Worm (Caenorhabditis elegans) whole organism, L1 larva: Measurements from ENCODE around the gene F46C5.6.

Experiments
- C04F5.9 ChIP-seq: sonication (generic microtip); optimal IDR thresholded peaks from 2 replicates; lab custom pipeline; 2016; ENCODE audit warnings: missing genetic modification characterization, missing compliant biosample characterization
- C16A3.4 ChIP-seq: fragments of 150-350 bp; optimal IDR thresholded peaks from 2 replicates; lab custom pipeline; 2014; ENCODE audit warnings: missing biosample characterization, missing genetic modification characterization
- alr-1 ChIP-seq: fragments of 200-800 bp; sonication (Bioruptor generic); optimal IDR thresholded peaks from 2 replicates; lab custom pipeline; 2018; ENCODE audit warnings: borderline replicate concordance, mild to moderate bottlenecking, missing genetic modification characterization, missing compliant biosample characterization
- ama-1 ChIP-seq: fragments of 150-350 bp; optimal IDR thresholded peaks from 2 replicates; lab custom pipeline; 2014
- blmp-1 ChIP-seq: fragments of 150-350 bp; optimal IDR thresholded peaks from 2 replicates; lab custom pipeline; 2014; ENCODE audit warnings: missing biosample characterization, missing genetic modification characterization
- ceh-8 ChIP-seq: fragments of 200-800 bp; sonication (Bioruptor generic); optimal IDR thresholded peaks from 2 replicates; lab custom pipeline; 2018; ENCODE audit warnings: mild to moderate bottlenecking, missing genetic modification characterization, moderate library complexity, missing compliant biosample characterization
- ceh-90 ChIP-seq: sonication (generic microtip); optimal IDR thresholded peaks from 2 replicates; lab custom pipeline; 2016; ENCODE audit warnings: missing genetic modification characterization, missing compliant biosample characterization
- dpl-1 ChIP-seq, 3 experiments: fragments of 150-350 bp in 2 of 3; sonication (generic microtip) in 1 of 3; optimal IDR thresholded peaks; 2 replicates each; lab custom pipeline; 2014 to 2017; ENCODE audit warnings: missing biosample characterization in 3 of 3, missing genetic modification characterization in 3 of 3, missing genetic modification reagents in 3 of 3
- dsc-1 ChIP-seq: sonication (generic microtip); optimal IDR thresholded peaks from 2 replicates; lab custom pipeline; 2016; ENCODE audit warnings: mild to moderate bottlenecking, missing genetic modification characterization, missing compliant biosample characterization
- efl-1 ChIP-seq, 4 experiments: fragments of 150-350 bp; optimal IDR thresholded peaks in 3 of 4; peaks in 1 of 4; 1 replicate in 1 of 4; 2 replicates in 3 of 4; lab custom pipeline; 2014; ENCODE audit warnings: missing biosample characterization in 2 of 4, missing genetic modification characterization in 2 of 4, missing genetic modification reagents in 2 of 4
- elt-3 ChIP-seq, 6 experiments: fragments of 150-350 bp in 1 of 6; sonication (generic microtip); optimal IDR thresholded peaks; 2 replicates each; lab custom pipeline; 2017 to 2018; ENCODE audit warnings: missing biosample characterization in 6 of 6, missing genetic modification characterization in 6 of 6, inconsistent platforms in 1 of 6
- fkh-10 ChIP-seq: sonication (generic microtip); optimal IDR thresholded peaks from 2 replicates; lab custom pipeline; 2017; ENCODE audit warnings: missing biosample characterization, missing genetic modification reagents, missing genetic modification characterization
- hlh-4 ChIP-seq: sonication (generic microtip); optimal IDR thresholded peaks from 2 replicates; lab custom pipeline; 2016; ENCODE audit warnings: mild to moderate bottlenecking, missing genetic modification characterization, missing compliant biosample characterization
- irx-1 ChIP-seq: sonication (generic microtip); optimal IDR thresholded peaks from 2 replicates; lab custom pipeline; 2016; ENCODE audit warnings: missing genetic modification characterization, missing compliant biosample characterization
- isw-1 ChIP-seq: fragments of 200-800 bp; sonication (Bioruptor generic); IDR thresholded peaks from 2 replicates; pipeline ENCODE4 v1.3.6; 2022; ENCODE audit warnings: missing genetic modification characterization, missing compliant biosample characterization
- lin-13 ChIP-seq: fragments of 150-350 bp; optimal IDR thresholded peaks from 2 replicates; lab custom pipeline; 2014; ENCODE audit warnings: missing biosample characterization, missing genetic modification reagents, missing genetic modification characterization
- lin-14 ChIP-seq: fragments of 200-800 bp; sonication (Bioruptor generic); optimal IDR thresholded peaks from 2 replicates; lab custom pipeline; 2018; ENCODE audit warnings: mild to moderate bottlenecking, missing genetic modification characterization, moderate library complexity, missing compliant biosample characterization
- lin-35 ChIP-seq, 2 experiments: fragments of 150-350 bp; optimal IDR thresholded peaks; 2 replicates each; lab custom pipeline; 2014; ENCODE audit warnings: missing biosample characterization in 2 of 2, missing genetic modification characterization in 2 of 2, missing genetic modification reagents in 2 of 2
- mef-2 ChIP-seq: fragments of 150-350 bp; optimal IDR thresholded peaks from 2 replicates; lab custom pipeline; 2014; ENCODE audit warnings: missing biosample characterization, missing genetic modification characterization
- mep-1 ChIP-seq: fragments of 150-350 bp; optimal IDR thresholded peaks from 2 replicates; lab custom pipeline; 2014; ENCODE audit warnings: missing biosample characterization, missing genetic modification characterization
- nhr-12 ChIP-seq: sonication (generic microtip); optimal IDR thresholded peaks from 2 replicates; lab custom pipeline; 2017; ENCODE audit warnings: missing biosample characterization, missing genetic modification characterization
- nhr-19 ChIP-seq: fragments of 200-800 bp; sonication (Bioruptor generic); conservative IDR thresholded peaks from 2 replicates; pipeline ENCODE4 v1.3.6; 2022; ENCODE audit warnings: missing genetic modification characterization, missing compliant biosample characterization
- nhr-20 ChIP-seq: sonication (generic microtip); optimal IDR thresholded peaks from 2 replicates; lab custom pipeline; 2016; ENCODE audit warnings: mild to moderate bottlenecking, missing genetic modification characterization, missing compliant biosample characterization
- nhr-237 ChIP-seq: fragments of 150-350 bp; optimal IDR thresholded peaks from 2 replicates; lab custom pipeline; 2014; ENCODE audit warnings: missing biosample characterization, missing genetic modification characterization
- nhr-47 ChIP-seq: sonication (generic microtip); optimal IDR thresholded peaks from 2 replicates; lab custom pipeline; 2016; ENCODE audit warnings: mild to moderate bottlenecking, missing genetic modification characterization, moderate library complexity, missing compliant biosample characterization
- nhr-71 ChIP-seq: sonication (generic microtip); optimal IDR thresholded peaks from 2 replicates; lab custom pipeline; 2016; ENCODE audit warnings: mild to moderate bottlenecking, missing genetic modification characterization, moderate library complexity, missing compliant biosample characterization
- nhr-77 ChIP-seq: fragments of 150-350 bp; optimal IDR thresholded peaks from 2 replicates; lab custom pipeline; 2014; ENCODE audit warnings: missing biosample characterization, missing genetic modification characterization
- nhr-85 ChIP-seq: sonication (generic microtip); peaks from one replicate; lab custom pipeline; 2016; ENCODE audit warnings: missing genetic modification characterization, inconsistent platforms, missing compliant biosample characterization
- rnt-1 ChIP-seq: sonication (generic microtip); optimal IDR thresholded peaks from 2 replicates; lab custom pipeline; 2016; ENCODE audit warnings: mild to moderate bottlenecking, missing genetic modification characterization, moderate library complexity, missing compliant biosample characterization
- snu-23 ChIP-seq: sonication (generic microtip); optimal IDR thresholded peaks from 2 replicates; lab custom pipeline; 2016; ENCODE audit warnings: missing genetic modification characterization, missing compliant biosample characterization
- unc-98 ChIP-seq: fragments of 200-800 bp; sonication (Bioruptor generic); IDR thresholded peaks from 2 replicates; pipeline ENCODE4 v1.3.6; 2022; ENCODE audit warnings: missing genetic modification characterization, missing compliant biosample characterization
- zag-1 ChIP-seq: fragments of 150-350 bp; optimal IDR thresholded peaks from 2 replicates; lab custom pipeline; 2014; ENCODE audit warnings: missing biosample characterization, missing genetic modification characterization

Gene F46C5.6

DNA sequence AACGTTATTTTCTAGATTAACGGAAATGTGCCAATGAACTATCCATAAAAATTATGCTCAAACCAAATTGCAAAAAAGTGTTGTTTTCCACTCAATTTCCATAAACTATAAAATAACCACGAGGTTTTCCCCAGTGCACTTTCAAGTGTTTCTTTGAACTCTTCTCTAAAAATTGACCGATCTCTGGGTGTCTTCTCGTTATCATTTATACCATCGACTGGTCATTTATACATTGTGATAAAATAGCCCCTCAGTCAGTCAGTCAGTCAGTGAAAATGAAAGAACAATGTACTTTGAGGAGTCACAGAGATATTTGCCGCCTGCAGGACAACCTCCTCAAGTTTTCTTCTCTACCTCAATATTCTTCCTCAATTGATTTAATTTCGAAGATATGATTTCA lies 1.6 kb upstream of the F46C5.6 start:
- TF ChIP-seq lin-14 (GFP tag; lab: Kevin White, UChicago), result peak; percentile 45
- no peak for TF ChIP-seq lin-13
- peak in 1 of 6 experiments; percentile 38 for TF ChIP-seq elt-3 (tag; optimal IDR thresholded peaks at IDR 0.05; lab: Kevin White, UChicago)
- TF ChIP-seq nhr-12 (tag; lab: Kevin White, UChicago), result no peak
- peak in 1 of 2 experiments; percentile 16 for TF ChIP-seq lin-35 (GFP tag; optimal IDR thresholded peaks at IDR 0.05; lab: Kevin White, UChicago)
- TF ChIP-seq snu-23 (GFP tag; lab: Kevin White, UChicago), result peak; percentile 22
- no peak for TF ChIP-seq unc-98
- peak; percentile 73 for TF ChIP-seq nhr-85
- TF ChIP-seq nhr-71 (tag; lab: Kevin White, UChicago), result peak; percentile 9
- peak; percentile 45 for TF ChIP-seq blmp-1
- no peak for TF ChIP-seq efl-1 (optimal IDR thresholded peaks at IDR 0.05; lab: Kevin White, UChicago)
- TF ChIP-seq efl-1 (GFP tag; optimal IDR thresholded peaks at IDR 0.05 in 1 of 2; lab: Kevin White, UChicago), result peak in 1 of 2 experiments; percentile 0
- no peak; the same call in 1 of the 2 replicates for TF ChIP-seq nhr-19 (GFP tag; lab: Robert Waterston, UW)
- peak; percentile 30 for TF ChIP-seq nhr-20

DNA sequence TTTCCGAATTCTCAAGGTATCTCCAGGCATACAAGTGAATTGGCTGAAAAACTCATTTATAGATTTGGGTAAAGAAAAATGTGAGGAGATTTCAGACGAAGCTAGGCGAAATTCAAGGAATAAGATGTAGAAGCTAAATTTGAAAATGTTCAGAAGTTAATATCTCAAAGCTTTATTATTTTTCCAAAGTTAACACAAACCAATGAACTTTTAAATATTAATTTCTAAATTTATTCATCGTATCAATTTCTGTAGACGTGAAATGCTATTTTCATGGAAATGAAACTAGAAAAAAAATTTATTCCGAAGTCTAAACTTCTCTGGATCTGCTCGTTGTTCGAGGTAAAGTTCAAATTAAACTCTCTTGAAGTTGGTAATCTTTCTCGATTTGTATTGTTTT lies 983 bp upstream of the F46C5.6 start, which contains the start of gene agxt-1:
Gene agxt-1, plus strand, starts transcription at position 301 of the 400 bp plus-strand sequence.
- TF ChIP-seq ceh-8 (GFP tag; lab: Kevin White, UChicago) (no peak), rnt-1 (tag; lab: Kevin White, UChicago) (no peak), unc-98 (no peak), mep-1 (tag; lab: Kevin White, UChicago) (no peak), alr-1 (tag; lab: Kevin White, UChicago) (no peak), efl-1 (optimal IDR thresholded peaks at IDR 0.05; lab: Kevin White, UChicago) (no peak), efl-1 (GFP tag; optimal IDR thresholded peaks at IDR 0.05 in 1 of 2; lab: Kevin White, UChicago) (no peak), mef-2 (no peak), C04F5.9 (no peak), dsc-1 (tag; lab: Kevin White, UChicago) (no peak), irx-1 (tag; lab: Kevin White, UChicago) (no peak), nhr-77 (tag; lab: Kevin White, UChicago) (no peak), ama-1 (lab: Kevin White, UChicago) (no peak), nhr-237 (tag; lab: Kevin White, UChicago) (no peak)
- TF ChIP-seq, all 84 proteins: peak for 0

DNA sequence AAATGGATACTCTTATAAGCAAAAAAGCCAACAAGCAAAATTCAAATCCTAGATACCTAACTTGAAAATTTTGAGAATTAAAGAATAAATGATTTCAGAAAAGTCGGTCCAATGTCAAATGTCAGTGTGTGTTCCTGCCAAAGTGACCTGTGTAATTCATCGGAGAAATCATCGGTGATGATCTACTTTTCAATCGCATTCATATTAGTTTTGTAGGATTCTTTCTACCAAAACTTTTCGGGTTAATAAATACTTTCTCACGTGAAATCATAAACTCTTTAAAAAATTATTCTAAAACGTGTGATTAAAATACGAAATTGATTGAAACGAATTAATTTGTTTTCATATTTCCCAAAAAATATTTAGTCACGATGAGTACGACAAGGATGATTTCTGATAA lies 5.3 kb downstream of the F46C5.6 start, which contains the start of gene F46C5.7:
Gene F46C5.7, plus strand, starts transcription at position 301 of the 400 bp plus-strand sequence.
- no peak for TF ChIP-seq ceh-90 (tag; lab: Kevin White, UChicago)
- TF ChIP-seq dsc-1 (tag; lab: Kevin White, UChicago), result no peak
- no peak for TF ChIP-seq isw-1
- TF ChIP-seq lin-13, result no peak
- TF ChIP-seq dpl-1 (GFP tag; optimal IDR thresholded peaks at IDR 0.05; lab: Kevin White, UChicago), result no peak
- no peak for TF ChIP-seq irx-1 (tag; lab: Kevin White, UChicago)
- TF ChIP-seq nhr-71 (tag; lab: Kevin White, UChicago), result no peak
- no peak for TF ChIP-seq nhr-47 (tag; lab: Kevin White, UChicago)
- no peak for TF ChIP-seq hlh-4 (tag; lab: Kevin White, UChicago)

DNA sequence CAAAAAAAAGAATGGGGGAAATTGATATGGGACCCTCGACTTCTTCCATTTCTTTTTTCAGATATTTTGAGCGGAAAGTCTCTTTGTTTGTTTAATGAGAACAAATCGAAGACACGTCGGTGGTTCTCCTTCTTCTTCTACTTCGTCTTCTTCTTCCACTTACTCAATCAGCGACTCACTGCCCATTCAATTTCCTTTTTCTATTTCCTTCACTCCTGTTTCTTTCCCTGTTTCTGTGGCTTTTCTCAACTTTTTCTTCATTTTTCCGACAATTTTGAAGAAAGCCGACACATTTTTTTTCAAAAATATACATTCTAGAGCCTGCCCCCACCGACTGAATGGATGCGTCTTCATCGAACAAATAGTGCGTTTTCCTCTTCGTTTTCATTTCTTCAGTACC lies 8.5 kb downstream of the F46C5.6 start, which contains the start of gene F46C5.4:
Gene F46C5.4, plus strand, starts transcription at position 222 of the 400 bp plus-strand sequence.
- peak; percentile 66 for TF ChIP-seq lin-14 (GFP tag; lab: Kevin White, UChicago)
- TF ChIP-seq dsc-1 (tag; lab: Kevin White, UChicago), result no peak
- peak; percentile 85 for TF ChIP-seq fkh-10

DNA sequence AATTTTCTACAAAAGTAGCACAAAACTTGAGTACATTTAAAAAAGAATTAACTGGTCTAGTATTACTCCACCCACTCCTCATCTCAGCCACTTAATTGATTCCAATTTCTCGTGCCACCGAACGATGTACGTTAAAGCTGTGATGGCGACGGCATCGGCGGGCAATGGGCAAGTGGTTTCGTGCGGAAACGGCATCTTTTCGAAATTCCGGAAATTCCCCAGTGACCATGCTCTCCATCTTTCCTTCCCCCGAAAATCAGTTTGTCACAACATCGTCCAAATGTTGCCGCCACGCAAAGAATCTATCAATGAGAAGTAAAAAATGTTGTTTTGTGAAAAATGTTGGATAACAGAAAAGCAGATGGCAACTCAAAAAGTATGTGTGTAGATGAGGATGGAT lies 11.4 kb downstream of the F46C5.6 start:
- TF ChIP-seq C04F5.9, result no peak
- TF ChIP-seq C16A3.4 (tag; lab: Kevin White, UChicago), result no peak
- TF ChIP-seq zag-1 (tag; lab: Kevin White, UChicago), result no peak
- TF ChIP-seq lin-14 (GFP tag; lab: Kevin White, UChicago), result peak; percentile 36
- no peak for TF ChIP-seq nhr-85
- TF ChIP-seq rnt-1 (tag; lab: Kevin White, UChicago), result no peak
- TF ChIP-seq efl-1 (optimal IDR thresholded peaks at IDR 0.05; lab: Kevin White, UChicago), result no peak
- no peak for TF ChIP-seq efl-1 (GFP tag; optimal IDR thresholded peaks at IDR 0.05 in 1 of 2; lab: Kevin White, UChicago)
- TF ChIP-seq, all 84 proteins: peak for 1
